Worm (Caenorhabditis elegans): ENCODE data around the gene rbc-2.
A peak's percentile ranks its signal among the peaks of the same experiment; 100 is the strongest.

rbc-2 gene

DNA sequence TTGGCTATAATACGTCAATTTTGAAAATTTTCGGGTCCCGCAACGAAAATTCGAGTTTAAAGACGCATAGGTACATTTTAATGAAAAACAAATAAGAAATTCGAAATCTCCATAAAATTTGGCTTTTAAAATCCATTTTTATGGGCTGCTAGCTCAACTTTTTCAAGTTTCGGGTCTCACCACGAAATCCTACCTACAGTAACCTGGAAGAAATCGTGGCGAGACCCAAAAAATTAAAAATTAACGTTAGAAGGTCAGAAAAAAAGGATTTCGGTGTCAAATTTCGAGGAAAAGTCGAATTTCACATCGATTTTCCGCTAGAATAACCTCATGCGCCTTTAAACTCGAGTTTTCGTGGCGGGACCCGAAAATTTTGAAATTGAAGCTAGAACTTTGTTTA is 46.3 kb downstream of the rbc-2 start:
- TF ChIP-seq F33H1.4 (GFP tag; IDR thresholded peaks at IDR 0.05) (peak; percentile 51; the same call in 1 of the 2 replicates), ceh-27 (GFP tag; optimal IDR thresholded peaks at IDR 0.05) (no peak)

DNA sequence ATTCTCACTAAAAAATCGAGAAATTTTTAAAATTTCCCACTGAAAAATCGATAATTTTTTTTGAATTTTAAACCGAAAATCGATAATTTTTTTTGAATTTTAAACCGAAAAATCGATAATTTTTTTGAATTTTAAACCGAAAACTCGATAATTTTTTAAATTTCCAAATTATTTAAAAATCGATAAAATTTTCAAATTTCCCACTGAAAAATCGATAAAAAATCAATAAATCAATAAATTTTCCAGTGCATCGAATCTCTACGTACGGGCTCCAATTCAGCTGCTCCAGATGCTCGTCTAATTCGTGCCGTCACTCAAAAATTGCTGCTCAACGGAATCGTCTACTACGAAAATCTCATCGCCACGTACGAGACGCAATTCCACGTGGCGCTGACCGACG is 49.9 kb downstream of the rbc-2 start:
- no peak for TF ChIP-seq egrh-3 (GFP tag; IDR thresholded peaks at IDR 0.05)

DNA sequence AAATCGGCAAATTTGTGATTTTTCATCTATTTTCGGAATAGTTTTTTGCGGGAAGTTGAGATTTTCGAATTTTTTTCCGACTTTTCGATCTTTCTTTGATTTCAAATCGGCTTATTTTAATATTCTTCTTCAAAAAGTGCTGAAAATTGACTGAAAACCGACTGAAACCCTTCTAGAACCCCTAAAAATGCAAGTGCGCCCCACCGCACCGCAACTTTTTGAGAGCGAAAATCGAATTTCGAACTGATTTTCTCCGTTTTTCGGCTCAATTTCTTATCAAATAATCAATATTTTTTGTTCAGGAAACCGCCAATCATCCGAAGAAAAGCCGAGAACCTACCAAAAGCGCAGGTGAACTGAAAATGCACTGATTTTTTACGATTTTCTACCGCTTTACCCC is 51.2 kb downstream of the rbc-2 start:
- peak; percentile 62 for TF ChIP-seq mcd-1 (GFP tag; IDR thresholded peaks at IDR 0.05)
- no peak for TF ChIP-seq ets-4 (GFP tag; optimal IDR thresholded peaks at IDR 0.05)

DNA sequence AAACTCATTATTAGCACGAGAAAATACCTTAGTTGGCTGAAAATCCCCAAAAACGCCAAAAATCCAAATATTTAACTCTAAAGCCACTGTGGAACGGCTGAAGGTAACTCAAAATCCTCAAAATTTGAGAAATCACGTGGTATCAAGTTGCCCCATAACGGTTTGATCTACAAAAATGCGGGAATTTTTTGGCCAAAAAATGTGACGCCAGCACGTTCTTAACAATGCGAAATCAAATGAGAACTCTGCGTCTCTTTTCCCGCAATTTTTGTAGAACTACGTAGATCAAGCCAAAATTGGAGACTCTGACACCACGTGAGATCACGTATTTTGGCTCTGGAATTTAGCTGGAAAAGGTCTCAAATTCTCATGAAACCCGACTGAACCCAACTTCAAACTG is 53.7 kb downstream of the rbc-2 start:
- TF ChIP-seq madf-6 (GFP tag; IDR thresholded peaks at IDR 0.05), result peak; percentile 56; the same call in 1 of the 2 replicates
- TF ChIP-seq lin-54 (GFP tag; optimal IDR thresholded peaks at IDR 0.05), result no peak
- no peak for TF ChIP-seq hmg-1.2 (GFP tag; IDR thresholded peaks at IDR 0.05)
- peak; percentile 18 for TF ChIP-seq efl-1 (GFP tag; optimal IDR thresholded peaks at IDR 0.05)

DNA sequence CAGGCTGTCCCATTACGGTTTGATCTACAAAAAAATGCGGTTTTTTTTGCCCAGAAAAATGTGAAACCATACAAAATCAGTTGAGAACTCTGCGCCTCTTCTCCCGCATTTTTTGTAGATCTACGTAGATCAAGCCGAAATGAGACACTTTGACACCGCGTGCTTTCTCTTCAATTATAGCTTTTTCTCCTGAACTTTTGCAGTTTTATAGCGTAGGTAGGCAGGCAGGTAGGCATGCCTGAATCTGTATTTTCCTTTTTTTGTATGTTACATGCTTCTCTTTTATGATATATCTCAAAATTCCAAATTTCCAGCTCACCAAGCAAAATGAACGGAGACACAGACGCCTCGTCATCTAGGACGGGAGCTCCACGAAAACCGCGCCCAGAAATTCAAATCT is 54.9 kb downstream of the rbc-2 start, which contains the start of gene smg-6:
smg-6 (plus strand) TSS at position 301 of the 400 bp plus-strand sequence.
- no peak for TF ChIP-seq Y95B8A.8 (GFP tag; IDR thresholded peaks at IDR 0.05)

DNA sequence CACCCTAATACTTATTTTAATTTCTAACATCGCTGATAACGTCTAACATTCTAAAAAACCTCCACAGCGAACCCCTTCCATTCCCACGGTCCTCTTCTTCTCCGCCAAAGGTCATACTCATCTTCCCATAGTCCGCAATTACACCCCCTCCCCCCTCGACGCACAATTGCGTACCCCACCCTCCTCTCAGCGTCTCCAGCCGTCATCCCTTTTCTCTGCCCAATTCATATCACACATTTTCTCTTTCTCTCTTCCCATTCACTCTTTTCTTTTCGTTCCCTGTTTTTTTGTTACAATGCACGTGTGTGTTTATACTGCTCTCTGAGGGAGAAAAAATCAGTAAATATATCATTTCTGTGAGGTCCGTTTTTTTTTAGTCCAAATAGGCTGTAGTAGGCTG is 56.6 kb downstream of the rbc-2 start:
- TF ChIP-seq sdz-38 (tag; optimal IDR thresholded peaks at IDR 0.05) (no peak), attf-3 (GFP tag; conservative IDR thresholded peaks at IDR 0.05) (no peak), nhr-80 (tag; optimal IDR thresholded peaks at IDR 0.05) (peak; percentile 38), pha-4 (tag; optimal IDR thresholded peaks at IDR 0.05) (no peak), F57C9.4 (tag; optimal IDR thresholded peaks at IDR 0.05) (no peak), lin-35 (GFP tag; optimal IDR thresholded peaks at IDR 0.05) (peak in 1 of 3 experiments; percentile 22), akir-1 (GFP tag; optimal IDR thresholded peaks at IDR 0.05) (no peak), dox-1 (GFP tag; IDR thresholded peaks at IDR 0.05) (peak; percentile 53; the same call in 1 of the 2 replicates), let-607 (tag; optimal IDR thresholded peaks at IDR 0.05) (no peak), rpc-1 (optimal IDR thresholded peaks at IDR 0.05) (no peak), rpc-1 (tag; optimal IDR thresholded peaks at IDR 0.05) (no peak), F49E8.2 (tag; optimal IDR thresholded peaks at IDR 0.05; ENCODE audit: insufficient read depth) (no peak), snpc-3.4 (tag; optimal IDR thresholded peaks at IDR 0.05) (no peak), snpc-4 (GFP tag; optimal IDR thresholded peaks at IDR 0.05) (no peak), snpc-4 (tag; optimal IDR thresholded peaks at IDR 0.05) (peak in 1 of 4 experiments; percentile 14), egl-18 (GFP tag; IDR thresholded peaks at IDR 0.05) (no peak), him-1 (tag; optimal IDR thresholded peaks at IDR 0.05) (no peak), mcd-1 (GFP tag; IDR thresholded peaks at IDR 0.05) (peak; percentile 56), nhr-90 (tag; optimal IDR thresholded peaks at IDR 0.05) (no peak), gei-17 (GFP tag; optimal IDR thresholded peaks at IDR 0.05) (no peak), B0035.1 (tag; optimal IDR thresholded peaks at IDR 0.05) (no peak), lin-26 (GFP tag; IDR thresholded peaks at IDR 0.05) (no peak), T26A5.8 (tag; optimal IDR thresholded peaks at IDR 0.05) (no peak), ekl-4 (GFP tag; IDR thresholded peaks at IDR 0.05) (no peak), ama-1 (optimal IDR thresholded peaks at IDR 0.05) (no peak), ama-1 (GFP tag; optimal IDR thresholded peaks at IDR 0.05) (no peak), dpl-1 (GFP tag; optimal IDR thresholded peaks at IDR 0.05) (no peak), pbrm-1 (GFP tag; IDR thresholded peaks at IDR 0.05) (no peak), ztf-3 (GFP tag; optimal IDR thresholded peaks at IDR 0.05) (no peak), K11D2.4 (GFP tag; IDR thresholded peaks at IDR 0.05) (0 out of 2 replicates have a peak, but pooled peaks have one; percentile 11), madf-3 (GFP tag; IDR thresholded peaks at IDR 0.05) (no peak), mel-28 (tag; optimal IDR thresholded peaks at IDR 0.05; ENCODE audit: borderline replicate concordance) (no peak), ztf-26 (tag; optimal IDR thresholded peaks at IDR 0.05) (no peak)
